Fruit fly (Drosophila melanogaster) whole organism, embryonic: Measurements from ENCODE around the gene smo.

ENCODE experiments used
- Adf1 ChIP-seq: fragments of 200-800 bp; sonication (Bioruptor generic); IDR thresholded peaks from 2 replicates; pipeline ENCODE4 v1.3.6; 2022; ENCODE audit warnings: missing biosample characterization, missing genetic modification characterization
- Antp ChIP-seq: fragments of 200-800 bp; sonication (Bioruptor generic); optimal IDR thresholded peaks from 3 replicates; lab custom pipeline; 2016; ENCODE audit warnings: missing biosample characterization, missing genetic modification characterization
- CG10462 ChIP-seq: fragments of 200-800 bp; sonication (Bioruptor generic); optimal IDR thresholded peaks from 2 replicates; lab custom pipeline; 2016; ENCODE audit warnings: missing biosample characterization, missing genetic modification characterization
- CG10654 ChIP-seq: fragments of 200-800 bp; sonication (Bioruptor generic); optimal IDR thresholded peaks from 2 replicates; lab custom pipeline; 2016; ENCODE audit warnings: missing biosample characterization, missing genetic modification characterization
- CG12219 ChIP-seq: fragments of 200-800 bp; sonication (Bioruptor generic); optimal IDR thresholded peaks from 3 replicates; lab custom pipeline; 2018; ENCODE audit warnings: missing biosample characterization, mild to moderate bottlenecking, missing genetic modification characterization
- CG12299 ChIP-seq: fragments of 200-800 bp; sonication (Bioruptor generic); optimal IDR thresholded peaks from 2 replicates; lab custom pipeline; 2018; ENCODE audit warnings: missing biosample characterization, mild to moderate bottlenecking, missing genetic modification characterization
- CG13296 ChIP-seq: fragments of 200-800 bp; sonication (Bioruptor generic); optimal IDR thresholded peaks from 3 replicates; lab custom pipeline; 2018; ENCODE audit warnings: missing biosample characterization, mild to moderate bottlenecking, missing genetic modification characterization
- CG14014 ChIP-seq: fragments of 200-800 bp; sonication (Bioruptor generic); IDR thresholded peaks from 2 replicates; pipeline ENCODE4 v1.3.6; 2022; ENCODE audit warnings: missing biosample characterization, missing genetic modification characterization
- CG15269 ChIP-seq: fragments of 200-800 bp; sonication (Bioruptor generic); optimal IDR thresholded peaks from 2 replicates; lab custom pipeline; 2018; ENCODE audit warnings: missing biosample characterization, mild to moderate bottlenecking, missing genetic modification characterization, moderate library complexity
- CG17361 ChIP-seq: fragments of 200-800 bp; sonication (Bioruptor generic); IDR thresholded peaks from 3 replicates; pipeline ENCODE4 v1.3.6; 2022; ENCODE audit warnings: missing biosample characterization, missing genetic modification characterization
- CG1832 ChIP-seq: fragments of 200-800 bp; sonication (Bioruptor generic); optimal IDR thresholded peaks from 2 replicates; lab custom pipeline; 2017; ENCODE audit warnings: missing biosample characterization, mild to moderate bottlenecking, missing genetic modification characterization, inconsistent platforms
- CG32532 ChIP-seq: fragments of 200-800 bp; sonication (Bioruptor generic); IDR thresholded peaks from 2 replicates; pipeline ENCODE4 v1.3.6; 2022; ENCODE audit warnings: missing biosample characterization, missing genetic modification characterization
- CG3726 ChIP-seq: fragments of 200-800 bp; sonication (Bioruptor generic); IDR thresholded peaks from 3 replicates; pipeline ENCODE4, ENCODE4 v1.3.6; 2022; ENCODE audit warnings: missing biosample characterization, missing genetic modification characterization
- CG4360 ChIP-seq: fragments of 200-800 bp; sonication (Bioruptor generic); IDR thresholded peaks from 2 replicates; pipeline ENCODE4 v1.3.6; 2022; ENCODE audit warnings: missing biosample characterization, missing genetic modification characterization
- CG6254 ChIP-seq: fragments of 200-800 bp; sonication (Bioruptor generic); optimal IDR thresholded peaks from 3 replicates; lab custom pipeline; 2017; ENCODE audit warnings: mild to moderate bottlenecking, missing biosample characterization, missing genetic modification reagents, missing genetic modification characterization
- CG6683 ChIP-seq: fragments of 200-800 bp; sonication (Bioruptor generic); optimal IDR thresholded peaks from 2 replicates; lab custom pipeline; 2017; ENCODE audit warnings: missing biosample characterization, mild to moderate bottlenecking, missing genetic modification characterization, missing genetic modification reagents
- CG9727 ChIP-seq: fragments of 200-800 bp; sonication (Bioruptor generic); optimal IDR thresholded peaks from 3 replicates; lab custom pipeline; 2017; ENCODE audit warnings: missing biosample characterization, mild to moderate bottlenecking, missing genetic modification characterization
- Chrac-16 ChIP-seq: fragments of 200-800 bp; sonication (Bioruptor generic); optimal IDR thresholded peaks from 3 replicates; lab custom pipeline; 2016; ENCODE audit warnings: missing biosample characterization, missing genetic modification characterization
- Ets65A ChIP-seq: fragments of 200-800 bp; sonication (Bioruptor generic); peaks from one replicate; lab custom pipeline; 2016; ENCODE audit warnings: missing biosample characterization, missing genetic modification characterization
- Gsc ChIP-seq: fragments of 200-800 bp; sonication (Bioruptor generic); IDR thresholded peaks from 2 replicates; pipeline ENCODE4 v1.3.6; 2022; ENCODE audit warnings: missing biosample characterization, missing genetic modification characterization
- HLH3B ChIP-seq: fragments of 200-800 bp; sonication (Bioruptor generic); IDR thresholded peaks from 2 replicates; pipeline ENCODE4 v1.3.6; 2022; ENCODE audit warnings: missing biosample characterization, missing genetic modification characterization
- Hmx ChIP-seq: fragments of 200-800 bp; sonication (Bioruptor generic); optimal IDR thresholded peaks from 2 replicates; lab custom pipeline; 2016; ENCODE audit warnings: missing biosample characterization, missing genetic modification characterization
- Hr3 ChIP-seq: fragments of 200-800 bp; sonication (Bioruptor generic); optimal IDR thresholded peaks from 3 replicates; lab custom pipeline; 2016; ENCODE audit warnings: missing biosample characterization, missing genetic modification characterization
- MBD-R2 ChIP-seq: fragments of 200-800 bp; sonication (Bioruptor generic); IDR thresholded peaks from 2 replicates; pipeline ENCODE4 v1.3.6; 2022; ENCODE audit warnings: missing biosample characterization, missing genetic modification characterization
- Mes4 ChIP-seq: fragments of 200-800 bp; sonication (Bioruptor generic); optimal IDR thresholded peaks from 2 replicates; lab custom pipeline; 2016; ENCODE audit warnings: missing biosample characterization, missing genetic modification characterization
- Rfx ChIP-seq: fragments of 200-800 bp; sonication (Bioruptor generic); IDR thresholded peaks from 2 replicates; pipeline ENCODE4 v1.3.6; 2022; ENCODE audit warnings: missing biosample characterization, missing genetic modification characterization
- Scr ChIP-seq: fragments of 200-800 bp; sonication (Bioruptor generic); IDR thresholded peaks from 2 replicates; pipeline ENCODE4 v1.3.6; 2022; ENCODE audit warnings: missing biosample characterization, missing genetic modification characterization; ENCODE audit not compliant: partially characterized antibody
- Ssrp ChIP-seq: fragments of 200-800 bp; sonication (Bioruptor generic); optimal IDR thresholded peaks from 2 replicates; lab custom pipeline; 2018; ENCODE audit warnings: missing biosample characterization, mild to moderate bottlenecking, missing genetic modification characterization, moderate library complexity
- Trl ChIP-seq, 3 experiments: fragments of >200 bp in 2 of 3; fragments of 200-800 bp in 1 of 3; sonication (Bioruptor generic) in 1 of 3; optimal IDR thresholded peaks; 2 replicates in 1 of 3; 3 replicates in 2 of 3; lab custom pipeline; 2016 to 2017; ENCODE audit warnings: missing biosample characterization in 1 of 3, missing genetic modification characterization in 1 of 3
- abd-A ChIP-seq: fragments of 200-800 bp; sonication (Bioruptor generic); optimal IDR thresholded peaks from 3 replicates; lab custom pipeline; 2019; ENCODE audit warnings: missing biosample characterization, mild to moderate bottlenecking, missing genetic modification characterization, moderate library complexity
- al ChIP-seq: fragments of 200-800 bp; sonication (Bioruptor generic); IDR thresholded peaks from 2 replicates; pipeline ENCODE4 v1.3.6; 2022; ENCODE audit warnings: missing biosample characterization, missing genetic modification characterization
- bowl ChIP-seq: fragments of 200-800 bp; sonication (Bioruptor generic); IDR thresholded peaks from 2 replicates; pipeline ENCODE4 v1.3.6; 2022; ENCODE audit warnings: missing biosample characterization, missing genetic modification characterization
- chinmo ChIP-seq: fragments of 200-800 bp; sonication (Bioruptor generic); IDR thresholded peaks from 4 replicates; pipeline ENCODE4 v1.3.6; 2022; ENCODE audit warnings: missing biosample characterization, missing genetic modification characterization; ENCODE audit not compliant: partially characterized antibody
- chm ChIP-seq: fragments of 200-800 bp; sonication (Bioruptor generic); IDR thresholded peaks from 2 replicates; pipeline ENCODE4 v1.3.6; 2022; ENCODE audit warnings: missing biosample characterization, missing genetic modification characterization
- dysf ChIP-seq: fragments of 200-800 bp; sonication (Bioruptor generic); IDR thresholded peaks from 3 replicates; pipeline ENCODE4 v1.3.6; 2022; ENCODE audit warnings: missing biosample characterization, missing genetic modification characterization
- lab ChIP-seq: fragments of 200-800 bp; sonication (Bioruptor generic); optimal IDR thresholded peaks from 3 replicates; lab custom pipeline; 2017; ENCODE audit warnings: missing biosample characterization, missing genetic modification characterization, mild to moderate bottlenecking, moderate library complexity, missing genetic modification reagents
- nerfin-1 ChIP-seq: fragments of 200-800 bp; sonication (Bioruptor generic); optimal IDR thresholded peaks from 3 replicates; lab custom pipeline; 2019; ENCODE audit warnings: missing biosample characterization, mild to moderate bottlenecking, missing genetic modification characterization, moderate library complexity
- odd ChIP-seq: fragments of 200-800 bp; sonication (Bioruptor generic); optimal IDR thresholded peaks from 2 replicates; lab custom pipeline; 2017; ENCODE audit warnings: missing biosample characterization, mild to moderate bottlenecking, missing genetic modification characterization
- onecut ChIP-seq: fragments of 200-800 bp; sonication (Bioruptor generic); IDR thresholded peaks from 2 replicates; pipeline ENCODE4 v1.3.6; 2022; ENCODE audit warnings: missing biosample characterization, missing genetic modification characterization
- pita ChIP-seq: fragments of 200-800 bp; sonication (Bioruptor generic); optimal IDR thresholded peaks from 2 replicates; lab custom pipeline; 2017; ENCODE audit warnings: missing biosample characterization, mild to moderate bottlenecking, missing genetic modification characterization
- pros ChIP-seq: fragments of 200-800 bp; sonication (Bioruptor generic); optimal IDR thresholded peaks from 3 replicates; lab custom pipeline; 2019; ENCODE audit warnings: missing biosample characterization, mild to moderate bottlenecking, missing genetic modification characterization, moderate library complexity
- wek ChIP-seq: fragments of 200-800 bp; sonication (Bioruptor generic); optimal IDR thresholded peaks from 3 replicates; lab custom pipeline; 2018; ENCODE audit warnings: missing biosample characterization, mild to moderate bottlenecking, missing genetic modification characterization, moderate library complexity

The smo gene

dm6 chr2L:228246-228645 lies 49.1 kb upstream of the smo start:
- TF ChIP-seq CG17361 (GFP tag; lab: Robert Waterston, UW) (no peak), Ets65A (peak; percentile 15)

- TF ChIP-seq Chrac-16 (GFP tag; lab: Kevin White, UChicago) (no peak), lab (GFP tag; lab: Kevin White, UChicago) (no peak), Hmx (GFP tag; lab: Kevin White, UChicago) (no peak), al (GFP tag; lab: Robert Waterston, UW) (no peak), CG1832 (GFP tag; lab: Kevin White, UChicago) (no peak), Rfx (GFP tag; lab: Robert Waterston, UW) (no peak), Ets65A (no peak), CG12219 (no peak)
Observed at dm6 chr2L:232187-232586, 45.2 kb upstream of the smo start, which contains the start of gene CG13693. TSS of gene CG13693 (plus strand) at chr2L:232487.

dm6 chr2L:240176-240769 lies 37.1 kb upstream of the smo start:
- TF ChIP-seq Gsc: no peak
- peak; percentile 87 for TF ChIP-seq Ets65A

dm6 chr2L:241415-241814 lies 36.0 kb upstream of the smo start:
- no peak for TF ChIP-seq Adf1 (GFP tag; lab: Robert Waterston, UW)
- TF ChIP-seq Mes4 (GFP tag; lab: Kevin White, UChicago): no peak
- no peak for TF ChIP-seq CG6254 (GFP tag; lab: Kevin White, UChicago)
- no peak for TF ChIP-seq CG4360 (GFP tag; lab: Robert Waterston, UW)
- TF ChIP-seq Ssrp (tag; lab: Kevin White, UChicago): no peak
- no peak for TF ChIP-seq odd (GFP tag; lab: Kevin White, UChicago)

- TF ChIP-seq onecut: peak; percentile 91
- 0 out of 4 replicates have a peak, but pooled peaks have one; percentile 52 for TF ChIP-seq chinmo
- TF ChIP-seq CG12299 (tag; lab: Kevin White, UChicago): no peak
- TF ChIP-seq pros (GFP tag; lab: Kevin White, UChicago): peak; percentile 22
- TF ChIP-seq wek (GFP tag; lab: Kevin White, UChicago): no peak
- 0 out of 2 replicates have a peak, but pooled peaks have one; percentile 36 for TF ChIP-seq MBD-R2 (GFP tag; lab: Robert Waterston, UW)
- peak; percentile 33; the same call in 1 of the 2 replicates for TF ChIP-seq chm (GFP tag; lab: Robert Waterston, UW)
- TF ChIP-seq nerfin-1 (tag; lab: Kevin White, UChicago): peak; percentile 11
- no peak for TF ChIP-seq Antp (GFP tag; lab: Kevin White, UChicago)
- TF ChIP-seq HLH3B (GFP tag; lab: Robert Waterston, UW): no peak
Observed at dm6 chr2L:243123-243522, 34.3 kb upstream of the smo start.

dm6 chr2L:243819-244218 lies 33.6 kb upstream of the smo start:
- TF ChIP-seq dysf (GFP tag; lab: Robert Waterston, UW) (peak; percentile 52; the same call in 2 of the 3 replicates), CG14014 (GFP tag; lab: Robert Waterston, UW) (0 out of 2 replicates have a peak, but pooled peaks have one; percentile 33), CG13296 (GFP tag; lab: Kevin White, UChicago) (peak; percentile 3), CG3726 (no peak), abd-A (tag; lab: Kevin White, UChicago) (no peak), CG10462 (GFP tag; lab: Kevin White, UChicago) (no peak), Hr3 (GFP tag; lab: Kevin White, UChicago) (no peak), CG15269 (tag; lab: Kevin White, UChicago) (no peak), CG6683 (peak; percentile 24), Scr (GFP tag; lab: Robert Waterston, UW) (no peak), CG9727 (GFP tag; lab: Kevin White, UChicago) (peak; percentile 23), pita (GFP tag; lab: Kevin White, UChicago) (no peak), CG10654 (peak; percentile 6), Ssrp (tag; lab: Kevin White, UChicago) (peak; percentile 6), bowl (GFP tag; lab: Robert Waterston, UW) (no peak), Trl (optimal IDR thresholded peaks at IDR 0.05; lab: Kevin White, UChicago) (no peak), Trl (GFP tag; optimal IDR thresholded peaks at IDR 0.05; lab: Kevin White, UChicago) (no peak), CG32532 (GFP tag; lab: Robert Waterston, UW) (peak; percentile 65)
